Worm (Caenorhabditis elegans): ENCODE measurements around the gene T01G1.2.

- TF ChIP-seq F37D6.2 (tag; optimal IDR thresholded peaks at IDR 0.05), result no peak
- TF ChIP-seq F49E8.2 (tag; optimal IDR thresholded peaks at IDR 0.05; ENCODE audit: borderline replicate concordance), result no peak
- TF ChIP-seq ceh-32 (tag; optimal IDR thresholded peaks at IDR 0.05; ENCODE audit: poor library complexity), result no peak
- TF ChIP-seq ztf-11 (tag; optimal IDR thresholded peaks at IDR 0.05), result no peak
- TF ChIP-seq snpc-4 (tag; optimal IDR thresholded peaks at IDR 0.05), result no peak
- TF ChIP-seq T26A8.4 (GFP tag; IDR thresholded peaks at IDR 0.05), result no peak
- TF ChIP-seq arid-1 (GFP tag; conservative IDR thresholded peaks at IDR 0.05), result no peak
- no peak for TF ChIP-seq ctbp-1 (GFP tag; IDR thresholded peaks at IDR 0.05)
- no peak for TF ChIP-seq unc-62 (GFP tag; optimal IDR thresholded peaks at IDR 0.05 in 1 of 2)
- no peak for TF ChIP-seq unc-62 (tag; optimal IDR thresholded peaks at IDR 0.05)
- no peak for TF ChIP-seq jun-1 (tag; optimal IDR thresholded peaks at IDR 0.05)
- no peak for TF ChIP-seq fkh-10 (GFP tag; optimal IDR thresholded peaks at IDR 0.05)
- no peak for TF ChIP-seq zfp-2 (tag; optimal IDR thresholded peaks at IDR 0.05)
- no peak for TF ChIP-seq fos-1 (tag; optimal IDR thresholded peaks at IDR 0.05)
- no peak for TF ChIP-seq daf-16 (GFP tag; optimal IDR thresholded peaks at IDR 0.05)
- TF ChIP-seq daf-16 (tag; optimal IDR thresholded peaks at IDR 0.05), result no peak
Observed at ce11 chrIV:11361409-11361808, 7.2 kb downstream of the T01G1.2 start, which contains the start of gene T01G1.4.

All from whole organism, L4 larva.